Worm (Caenorhabditis elegans): ENCODE results near the gene alh-10.

Gene alh-10

ce11 chrX:7153460-7153859 lies 10.0 kb upstream of the alh-10 start (continued):
- TF ChIP-seq ceh-24 (tag; optimal IDR thresholded peaks at IDR 0.05) (no peak), syd-9 (tag; optimal IDR thresholded peaks at IDR 0.05) (no peak)

- TF ChIP-seq hlh-30 (tag; optimal IDR thresholded peaks at IDR 0.05; ENCODE audit: insufficient read depth) (no peak), lin-11 (tag; optimal IDR thresholded peaks at IDR 0.05) (no peak), elt-2 (tag; optimal IDR thresholded peaks at IDR 0.05) (peak; percentile 90), dmd-4 (tag; optimal IDR thresholded peaks at IDR 0.05; ENCODE audit: borderline replicate concordance) (no peak), pax-1 (tag; optimal IDR thresholded peaks at IDR 0.05) (no peak), hlh-6 (tag; optimal IDR thresholded peaks at IDR 0.05) (no peak), ref-2 (tag; optimal IDR thresholded peaks at IDR 0.05) (no peak), lim-6 (tag; optimal IDR thresholded peaks at IDR 0.05) (no peak), ceh-22 (tag; optimal IDR thresholded peaks at IDR 0.05) (no peak), T23F11.4 (GFP tag; optimal IDR thresholded peaks at IDR 0.05) (no peak), tbx-2 (tag; optimal IDR thresholded peaks at IDR 0.05) (peak; percentile 2)
These were observed 8.6 kb upstream of the alh-10 start for ce11 chrX:7151976-7152528.

ce11 chrX:7151189-7151857 lies 7.9 kb upstream of the alh-10 start, which contains the start of gene lam-2:
Gene lam-2 (minus strand): TSS chrX:7151239.
- TF ChIP-seq pax-1 (tag; optimal IDR thresholded peaks at IDR 0.05) (peak; percentile 37), sox-2 (GFP tag; IDR thresholded peaks at IDR 0.05) (no peak), hlh-8 (tag; optimal IDR thresholded peaks at IDR 0.05) (peak; percentile 83), ceh-2 (tag; optimal IDR thresholded peaks at IDR 0.05) (no peak), che-1 (tag; optimal IDR thresholded peaks at IDR 0.05) (no peak), elt-2 (tag; optimal IDR thresholded peaks at IDR 0.05) (peak; percentile 23)

- TF ChIP-seq ref-2 (tag; optimal IDR thresholded peaks at IDR 0.05) (no peak), nhr-232 (tag; optimal IDR thresholded peaks at IDR 0.05) (no peak), unc-3 (GFP tag; conservative IDR thresholded peaks at IDR 0.05) (no peak), unc-3 (tag; optimal IDR thresholded peaks at IDR 0.05) (no peak), che-1 (tag; optimal IDR thresholded peaks at IDR 0.05) (no peak), ceh-48 (tag; optimal IDR thresholded peaks at IDR 0.05) (no peak), fax-1 (tag; optimal IDR thresholded peaks at IDR 0.05) (no peak), sdc-2 (tag; optimal IDR thresholded peaks at IDR 0.05) (no peak), ztf-16 (tag; optimal IDR thresholded peaks at IDR 0.05) (no peak), hlh-6 (tag; optimal IDR thresholded peaks at IDR 0.05) (no peak), unc-55 (GFP tag; optimal IDR thresholded peaks at IDR 0.05) (no peak), ceh-22 (tag; optimal IDR thresholded peaks at IDR 0.05) (no peak), sox-2 (GFP tag; IDR thresholded peaks at IDR 0.05) (no peak), hlh-30 (tag; optimal IDR thresholded peaks at IDR 0.05; ENCODE audit: insufficient read depth) (no peak), lin-11 (tag; optimal IDR thresholded peaks at IDR 0.05) (no peak), tbx-2 (tag; optimal IDR thresholded peaks at IDR 0.05) (no peak), hlh-8 (tag; optimal IDR thresholded peaks at IDR 0.05) (no peak), pros-1 (tag; optimal IDR thresholded peaks at IDR 0.05) (no peak)
These were observed 6.2 kb upstream of the alh-10 start for ce11 chrX:7149670-7150069.

ce11 chrX:7140682-7141254 lies 2.7 kb downstream of the alh-10 start:
- peak; percentile 54 for TF ChIP-seq elt-2 (tag; optimal IDR thresholded peaks at IDR 0.05)
- TF ChIP-seq ceh-2 (tag; optimal IDR thresholded peaks at IDR 0.05) = no peak

ce11 chrX:7139614-7140013 lies 3.8 kb downstream of the alh-10 start, which contains the start of gene clec-86:
Gene clec-86 (plus strand): TSS chrX:7139875.
- TF ChIP-seq pqm-1 (tag; optimal IDR thresholded peaks at IDR 0.05) (peak; percentile 23), nhr-11 (tag; optimal IDR thresholded peaks at IDR 0.05) (no peak), dve-1 (tag; optimal IDR thresholded peaks at IDR 0.05) (peak; percentile 3), ets-4 (tag; optimal IDR thresholded peaks at IDR 0.05) (no peak), nhr-232 (tag; optimal IDR thresholded peaks at IDR 0.05) (no peak), elt-2 (tag; optimal IDR thresholded peaks at IDR 0.05) (peak; percentile 53), ceh-24 (tag; optimal IDR thresholded peaks at IDR 0.05) (no peak)

Data from whole organism, late embryonic.